Worm (Caenorhabditis elegans): ENCODE results near the gene C27F2.7.
A peak's percentile ranks its signal among the peaks of the same experiment; 100 is the strongest.

ce11 chrIII:5010723-5011122, 26.4 kb upstream of the C27F2.7 start:
- no peak for TF ChIP-seq mes-2 (tag; optimal IDR thresholded peaks at IDR 0.05; ENCODE audit: poor library complexity, severe bottlenecking)
- TF ChIP-seq unc-62 (GFP tag; optimal IDR thresholded peaks at IDR 0.05 in 1 of 2) = peak in 1 of 2 experiments; percentile 96
- TF ChIP-seq unc-62 (tag; optimal IDR thresholded peaks at IDR 0.05) = no peak

All from whole organism, L4 larva.